Fruit fly (Drosophila melanogaster): ENCODE results near the gene Phf5a.

- TF ChIP-seq CG8478 (optimal IDR thresholded peaks at IDR 0.05) (no peak), CTCF (optimal IDR thresholded peaks at IDR 0.05) (no peak)
Measured at dm6 chr2L:6530952-6531512, 40.4 kb upstream of the Phf5a start.
